Worm (Caenorhabditis elegans) whole organism, L4/young adult: Measurements from ENCODE around the gene R02E12.12.

ENCODE experiments used
- dao-5 ChIP-seq: sonication (generic microtip); optimal IDR thresholded peaks from 2 replicates; lab custom pipeline; 2016; ENCODE audit warnings: missing genotype, missing genetic modification characterization, moderate library complexity, missing compliant biosample characterization
- him-1 ChIP-seq: sonication (generic microtip); optimal IDR thresholded peaks from 2 replicates; lab custom pipeline; 2016; ENCODE audit warnings: missing genotype, missing genetic modification reagents, missing genetic modification characterization, missing compliant biosample characterization

DNA sequence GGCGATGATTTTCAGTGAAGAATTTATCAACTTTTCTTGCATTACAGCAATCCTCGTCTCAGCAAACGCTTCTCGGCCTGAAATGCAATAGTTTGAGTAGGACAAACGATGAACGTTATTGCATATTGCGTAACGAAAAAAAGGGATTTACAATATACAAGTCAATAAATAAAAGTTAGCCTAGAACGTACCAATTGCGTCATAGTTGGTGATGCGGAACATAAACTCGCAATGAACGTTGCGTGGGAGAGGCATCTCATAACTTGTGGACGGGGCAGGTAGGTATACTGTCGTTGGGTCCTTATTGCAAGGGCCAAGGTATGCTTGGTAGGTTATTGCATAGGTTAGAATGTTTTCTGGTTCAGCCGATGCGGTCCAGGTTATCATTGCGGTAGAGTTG is 32.5 kb upstream of the R02E12.12 start:
- no peak for TF ChIP-seq him-1
- no peak for TF ChIP-seq dao-5
